Fruit fly (Drosophila melanogaster): ENCODE results near the gene pira.
A peak's percentile ranks its signal among the peaks of the same experiment; 100 is the strongest.

Gene pira

DNA sequence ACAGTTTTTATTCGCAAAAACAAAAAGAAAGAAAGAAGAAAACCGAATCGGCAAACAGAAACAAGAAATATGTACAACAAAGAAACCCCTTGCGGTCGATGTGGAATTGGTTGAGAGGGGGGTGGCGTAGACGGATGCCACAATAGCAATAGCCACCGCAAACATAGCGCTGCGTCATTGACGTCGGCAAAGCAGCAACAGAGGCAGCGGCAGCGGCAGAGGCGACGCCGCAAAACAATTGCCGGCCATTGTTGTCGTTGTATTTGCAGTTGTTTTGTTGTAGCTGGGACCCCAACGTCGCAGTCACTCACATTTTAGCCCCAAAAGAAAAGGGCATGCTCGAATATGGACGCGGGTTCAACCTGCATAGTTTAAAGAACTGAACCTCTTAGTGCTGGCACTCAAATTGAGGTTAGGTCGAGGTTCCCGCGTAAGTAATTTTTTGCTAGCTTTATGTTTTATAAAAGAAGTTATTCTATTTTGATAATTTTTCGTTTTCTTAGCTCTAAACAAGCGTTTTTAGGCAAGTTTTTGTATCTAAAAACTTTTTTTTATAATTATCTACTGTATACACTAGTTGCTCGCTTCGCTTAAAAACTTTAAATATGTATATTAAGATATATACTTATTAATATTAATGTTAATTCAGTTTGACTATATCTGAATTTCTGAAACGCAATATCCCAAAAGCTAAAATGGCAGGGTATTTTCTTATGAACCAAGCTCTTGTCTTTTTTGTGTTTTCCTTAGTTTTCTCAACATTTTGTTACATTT is 7.6 kb downstream of the pira start:
- TF ChIP-seq h (optimal IDR thresholded peaks at IDR 0.05) (peak; percentile 89), Myc (optimal IDR thresholded peaks at IDR 0.05) (no peak), insv (optimal IDR thresholded peaks at IDR 0.05) (peak; percentile 66), psq (optimal IDR thresholded peaks at IDR 0.05) (no peak), Sin3A (optimal IDR thresholded peaks at IDR 0.05) (no peak), ttk (optimal IDR thresholded peaks at IDR 0.05) (no peak)

DNA sequence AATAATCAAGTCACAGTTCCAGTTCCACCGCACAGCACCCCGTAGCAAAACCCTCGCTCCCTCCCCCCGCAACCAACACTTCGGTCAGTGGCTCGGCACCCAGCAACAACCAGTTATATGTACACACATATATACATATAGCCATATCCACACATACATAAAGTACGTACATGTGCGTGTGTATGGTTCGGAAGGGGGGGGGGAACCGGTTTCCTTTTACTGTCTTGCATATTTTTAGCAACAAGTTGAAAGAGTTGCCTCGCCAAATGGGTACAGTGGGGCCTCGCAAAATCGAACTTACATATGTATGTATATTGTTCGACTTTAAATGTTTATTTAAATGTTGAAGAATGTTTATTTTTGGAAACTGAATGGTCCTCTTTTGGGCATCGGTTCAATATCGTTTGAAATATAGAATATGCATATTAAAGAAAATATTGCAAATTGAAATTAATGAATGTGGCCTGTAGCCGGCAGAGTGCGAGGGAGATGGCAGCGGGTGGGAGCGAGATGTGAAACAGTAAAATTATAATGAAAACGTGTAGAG is 8.3 kb downstream of the pira start:
- TF ChIP-seq Sin3A (optimal IDR thresholded peaks at IDR 0.05) (no peak), psq (optimal IDR thresholded peaks at IDR 0.05) (peak; percentile 29)

DNA sequence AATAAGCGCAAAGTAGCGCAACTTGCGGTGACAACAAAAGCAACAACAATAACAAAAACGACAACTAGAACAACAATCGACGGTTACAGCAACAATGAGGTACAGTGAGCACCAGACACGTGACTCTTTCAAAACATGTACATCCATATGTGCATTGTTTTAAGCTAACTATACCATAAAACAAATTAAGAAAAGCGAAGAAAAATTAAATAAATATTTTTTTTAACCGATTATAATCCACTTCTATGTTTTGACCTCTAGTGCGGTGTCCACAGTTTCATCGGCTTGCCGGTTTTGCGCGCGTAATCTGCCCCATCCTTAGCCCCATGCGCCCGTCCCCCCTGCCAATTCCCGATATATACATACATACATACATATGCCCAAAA is 9.1 kb downstream of the pira start:
- peak; percentile 94 for TF ChIP-seq psq (optimal IDR thresholded peaks at IDR 0.05)
- TF ChIP-seq h (optimal IDR thresholded peaks at IDR 0.05) = no peak

DNA sequence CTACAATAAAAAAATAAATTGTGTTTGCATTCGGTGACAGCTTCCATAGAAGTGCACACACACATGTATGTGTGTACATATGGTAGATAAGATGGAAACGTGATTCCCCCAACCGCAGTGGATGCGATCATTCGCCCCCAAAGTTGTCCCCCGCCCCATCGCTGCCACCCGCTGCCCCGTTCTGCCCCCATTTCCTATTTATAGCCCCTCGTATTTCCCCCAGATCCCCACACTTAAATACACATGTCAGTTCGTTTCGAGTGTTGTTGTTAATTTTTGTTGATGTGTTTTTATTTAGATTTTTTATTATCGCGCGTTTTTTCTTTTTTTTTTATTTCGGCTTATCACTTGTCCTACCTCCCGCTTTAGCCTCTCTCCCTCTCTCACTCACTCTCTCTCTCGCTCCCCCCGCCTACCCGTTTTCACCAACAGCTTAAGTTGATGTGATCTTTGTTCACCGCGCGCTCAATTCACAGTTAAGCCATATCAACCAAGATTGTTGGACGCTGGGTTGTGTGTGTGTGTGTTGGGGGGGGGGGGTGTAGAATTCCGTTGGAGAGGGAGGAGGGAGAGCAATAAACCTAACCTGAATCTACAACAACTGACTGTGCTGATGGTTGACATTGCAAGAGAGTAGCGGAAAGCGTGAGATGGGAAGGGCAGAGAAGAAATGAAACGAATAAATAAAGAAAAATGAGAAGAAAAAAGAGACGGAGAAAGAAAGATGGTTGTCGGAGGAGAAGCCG is 9.6 kb downstream of the pira start:
- peak; percentile 53 for TF ChIP-seq h (optimal IDR thresholded peaks at IDR 0.05)
- TF ChIP-seq psq (optimal IDR thresholded peaks at IDR 0.05) = peak; percentile 96
- no peak for TF ChIP-seq ttk (optimal IDR thresholded peaks at IDR 0.05)
- TF ChIP-seq insv (optimal IDR thresholded peaks at IDR 0.05) = peak; percentile 55
- no peak for TF ChIP-seq Sin3A (optimal IDR thresholded peaks at IDR 0.05)
- no peak for TF ChIP-seq Myc (optimal IDR thresholded peaks at IDR 0.05)

DNA sequence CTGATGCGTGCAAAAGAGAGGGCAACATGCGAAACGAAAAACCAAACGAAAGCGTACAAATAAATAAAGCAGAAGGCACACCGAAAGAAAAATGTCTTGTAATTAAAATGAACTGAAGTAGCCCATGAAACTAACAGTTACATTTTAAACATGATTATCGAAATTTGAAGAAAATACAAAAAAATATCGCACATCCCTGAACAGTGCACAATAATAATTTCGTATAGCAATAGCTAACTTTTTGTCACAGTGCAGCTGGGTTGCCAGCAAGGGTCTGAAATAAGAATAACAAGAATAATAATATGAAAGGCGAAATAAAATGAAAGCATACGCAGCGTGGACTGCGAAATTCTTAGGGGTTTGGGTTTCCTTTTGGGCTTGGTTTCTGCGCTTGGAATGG is 11.2 kb downstream of the pira start:
- TF ChIP-seq insv (optimal IDR thresholded peaks at IDR 0.05) = no peak
- peak; percentile 72 for TF ChIP-seq psq (optimal IDR thresholded peaks at IDR 0.05)
- TF ChIP-seq Myc (optimal IDR thresholded peaks at IDR 0.05) = no peak

DNA sequence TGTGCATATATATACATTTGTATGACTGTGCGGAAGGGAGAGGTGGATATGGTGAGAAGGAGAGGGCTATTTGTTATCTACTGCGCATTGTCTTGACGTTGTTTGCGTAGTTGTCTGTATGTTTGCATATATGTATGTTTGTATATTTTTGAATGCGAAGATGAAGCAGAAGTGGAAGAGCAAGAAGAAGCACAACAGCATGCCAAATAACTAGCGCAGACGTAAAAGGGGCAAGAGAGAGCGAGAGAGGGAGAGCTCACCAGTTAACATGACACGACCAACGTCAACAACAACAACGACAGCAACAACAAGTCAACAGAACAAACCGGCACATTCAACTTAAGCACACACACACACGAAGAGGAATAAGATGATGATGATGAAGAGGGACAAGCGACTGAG is 11.6 kb downstream of the pira start:
- TF ChIP-seq psq (optimal IDR thresholded peaks at IDR 0.05) (peak; percentile 67), ttk (optimal IDR thresholded peaks at IDR 0.05) (no peak), Sin3A (optimal IDR thresholded peaks at IDR 0.05) (no peak)

DNA sequence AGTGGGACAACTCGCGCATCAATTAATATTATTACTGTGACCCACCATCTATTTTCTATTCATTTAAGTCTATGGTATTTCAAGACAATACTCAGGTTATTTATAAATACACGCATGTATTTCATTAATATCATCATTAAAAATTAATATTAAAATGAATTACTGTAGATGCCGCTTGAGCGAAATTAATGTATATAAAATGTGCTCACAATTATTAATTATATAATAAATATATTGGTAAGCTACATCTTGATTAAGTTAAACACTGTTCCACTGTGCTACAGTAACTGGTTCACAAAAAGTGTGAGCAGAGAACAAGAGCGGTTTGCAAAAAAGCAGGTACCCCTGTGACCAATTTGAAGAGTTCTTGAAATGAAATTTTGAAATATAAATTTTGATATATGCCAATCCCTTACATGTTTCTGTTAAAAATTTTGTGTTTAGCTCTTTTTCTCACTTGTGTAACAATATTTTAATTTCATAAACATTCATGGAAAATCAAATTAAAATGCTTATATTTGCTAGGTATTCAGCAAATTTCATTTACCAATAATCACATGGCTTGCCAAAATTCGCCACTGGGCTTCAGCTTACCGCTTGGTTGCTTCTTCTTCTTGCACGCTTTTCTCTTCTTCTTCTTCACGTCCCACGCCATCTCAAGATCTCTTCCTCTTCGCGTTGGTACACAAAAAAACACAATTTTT is 12.3 kb downstream of the pira start:
- TF ChIP-seq Myc (optimal IDR thresholded peaks at IDR 0.05) = no peak
- TF ChIP-seq psq (optimal IDR thresholded peaks at IDR 0.05) = peak; percentile 72

DNA sequence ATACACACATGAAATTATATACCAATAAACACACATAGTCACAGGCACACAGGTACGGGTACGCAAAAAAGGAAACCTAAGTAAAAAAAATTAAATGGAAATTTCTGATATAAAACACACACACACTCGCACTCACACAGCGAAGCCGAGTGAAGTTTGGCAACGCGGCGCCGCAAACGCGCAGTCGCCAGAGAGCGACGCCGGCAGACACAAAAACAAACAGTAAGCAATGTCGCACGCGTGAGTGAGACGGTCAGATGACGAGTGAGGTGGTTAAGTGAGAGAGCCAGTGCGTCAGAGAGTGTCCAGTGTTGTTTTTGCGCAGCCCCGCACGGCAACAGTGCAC is 12.9 kb downstream of the pira start:
- no peak for TF ChIP-seq Myc (optimal IDR thresholded peaks at IDR 0.05)
- TF ChIP-seq insv (optimal IDR thresholded peaks at IDR 0.05) = no peak
- no peak for TF ChIP-seq Sin3A (optimal IDR thresholded peaks at IDR 0.05)
- TF ChIP-seq psq (optimal IDR thresholded peaks at IDR 0.05) = no peak
- no peak for TF ChIP-seq h (optimal IDR thresholded peaks at IDR 0.05)
- TF ChIP-seq ttk (optimal IDR thresholded peaks at IDR 0.05) = no peak

DNA sequence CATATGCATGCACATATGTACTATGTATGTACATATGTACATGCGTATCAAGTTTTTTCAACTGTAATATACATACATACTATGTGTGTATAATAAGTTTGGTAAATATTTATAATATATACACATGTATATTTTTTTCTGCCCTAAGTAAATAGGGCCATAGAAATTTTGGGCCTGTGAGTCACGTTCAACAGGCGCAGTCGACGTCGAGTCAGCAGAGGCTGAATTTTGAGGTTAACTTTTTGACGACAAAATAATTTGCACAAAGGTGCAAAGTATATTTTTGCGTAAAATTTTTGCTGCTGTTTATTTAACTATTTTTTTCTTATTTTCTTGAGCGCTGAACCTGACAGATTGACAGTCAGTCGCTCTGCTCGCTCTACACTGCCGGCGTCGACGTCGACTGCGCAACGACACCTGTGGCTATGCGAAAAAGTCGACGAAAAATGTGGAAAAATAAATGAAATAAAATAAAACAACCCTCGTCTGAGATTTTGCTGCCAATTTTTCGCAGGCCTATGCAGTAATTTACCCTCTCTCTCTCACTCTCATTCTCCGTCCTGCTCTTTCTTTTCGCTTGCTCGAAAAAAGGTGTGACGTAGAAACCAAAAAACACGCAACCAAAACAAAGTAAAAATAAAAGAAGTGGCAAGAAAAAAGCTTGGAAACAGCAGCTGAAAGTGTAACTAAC is 13.4 kb downstream of the pira start:
- TF ChIP-seq psq (optimal IDR thresholded peaks at IDR 0.05) = no peak
- TF ChIP-seq h (optimal IDR thresholded peaks at IDR 0.05) = no peak
- TF ChIP-seq insv (optimal IDR thresholded peaks at IDR 0.05) = no peak
- TF ChIP-seq ttk (optimal IDR thresholded peaks at IDR 0.05) = no peak
- no peak for TF ChIP-seq Sin3A (optimal IDR thresholded peaks at IDR 0.05)
- TF ChIP-seq Myc (optimal IDR thresholded peaks at IDR 0.05) = no peak

DNA sequence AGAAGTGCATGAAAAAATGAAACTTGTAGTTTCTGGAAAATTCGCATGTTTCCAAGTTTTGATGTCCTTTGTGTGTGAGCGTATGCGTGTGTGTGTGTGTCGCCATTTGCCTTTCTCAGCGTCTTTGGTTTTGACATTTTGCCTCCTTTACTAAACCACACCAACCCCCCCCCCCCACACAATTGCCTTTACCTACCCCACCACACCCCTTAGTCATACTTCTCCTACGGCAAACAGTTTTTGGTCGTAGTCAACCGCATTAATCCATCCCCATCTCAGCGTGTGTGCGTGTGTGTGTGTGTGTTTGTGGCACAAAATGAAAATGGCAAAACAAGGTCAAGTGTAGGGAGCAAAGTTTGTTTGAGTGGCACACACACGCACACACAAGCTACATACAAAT is 14.4 kb downstream of the pira start:
- TF ChIP-seq ttk (optimal IDR thresholded peaks at IDR 0.05) (no peak), Sin3A (optimal IDR thresholded peaks at IDR 0.05) (no peak), insv (optimal IDR thresholded peaks at IDR 0.05) (no peak), Myc (optimal IDR thresholded peaks at IDR 0.05) (no peak), h (optimal IDR thresholded peaks at IDR 0.05) (no peak), psq (optimal IDR thresholded peaks at IDR 0.05) (no peak)

DNA sequence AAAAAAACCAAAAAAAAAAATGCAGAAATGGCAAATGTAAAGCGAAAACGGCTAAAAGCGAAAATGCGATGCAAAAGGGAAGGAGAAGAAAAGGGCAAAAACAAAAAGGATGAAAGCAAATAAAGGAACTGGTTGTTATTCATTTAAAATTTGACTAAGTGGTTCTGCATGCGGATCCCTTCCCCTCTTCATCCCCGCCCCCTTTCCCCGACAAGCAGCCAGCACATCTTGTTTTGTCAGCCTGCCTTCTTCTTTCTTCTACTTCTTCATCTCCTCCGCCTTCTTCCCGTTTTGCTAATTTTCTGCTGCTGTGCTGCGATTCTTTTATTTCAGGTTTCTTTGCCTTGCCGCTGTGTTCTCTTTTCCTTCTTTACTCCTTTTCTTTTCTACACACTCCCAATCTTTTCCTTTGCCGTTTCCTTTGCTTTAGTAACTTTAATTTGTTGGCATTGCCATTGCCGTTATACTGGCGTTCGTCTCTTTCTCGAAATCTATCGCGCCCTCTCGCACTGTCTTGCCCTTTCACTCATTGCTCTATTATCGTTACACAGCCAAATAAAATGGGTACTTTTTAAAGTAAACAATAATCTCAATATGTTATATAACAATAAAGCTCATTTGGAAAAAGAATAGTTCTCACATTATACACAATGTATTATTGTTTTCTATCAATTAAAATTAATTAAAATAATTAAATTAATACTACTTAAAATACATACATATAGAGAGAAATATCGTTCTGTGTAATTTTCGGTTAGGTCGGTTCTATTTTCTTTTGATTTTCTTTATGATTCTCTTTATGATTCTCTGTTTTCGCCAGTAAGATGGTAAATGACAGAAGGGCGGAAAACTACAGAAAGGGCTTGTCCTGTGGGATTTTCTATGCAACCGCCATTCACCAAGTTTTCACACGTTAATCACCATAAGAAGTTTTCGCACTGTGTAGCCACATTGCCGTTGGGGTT is 15.4 kb downstream of the pira start:
- TF ChIP-seq Myc (optimal IDR thresholded peaks at IDR 0.05) (no peak), psq (optimal IDR thresholded peaks at IDR 0.05) (no peak), Sin3A (optimal IDR thresholded peaks at IDR 0.05) (no peak), ttk (optimal IDR thresholded peaks at IDR 0.05) (no peak), h (optimal IDR thresholded peaks at IDR 0.05) (no peak), insv (optimal IDR thresholded peaks at IDR 0.05) (no peak)

Measured in Kc167 (cell line).